Fruit fly (Drosophila melanogaster) whole organism, embryonic: Measurements from ENCODE around the gene CG14104.

Source experiments
- Abd-B ChIP-seq: fragments of 200-800 bp; sonication (Bioruptor generic); optimal IDR thresholded peaks from 2 replicates; lab custom pipeline; 2018; ENCODE audit warnings: missing biosample characterization, mild to moderate bottlenecking, missing genetic modification characterization, moderate library complexity
- Ada2b ChIP-seq: fragments of 200-800 bp; sonication (Bioruptor generic); IDR thresholded peaks from 2 replicates; pipeline ENCODE4 v1.3.6; 2022; ENCODE audit warnings: missing biosample characterization, missing genetic modification characterization
- Asciz ChIP-seq: fragments of 200-800 bp; sonication (Bioruptor generic); optimal IDR thresholded peaks from 2 replicates; lab custom pipeline; 2017; ENCODE audit warnings: missing biosample characterization, mild to moderate bottlenecking, missing genetic modification characterization, missing genetic modification reagents
- Atf6 ChIP-seq: fragments of 200-800 bp; sonication (Bioruptor generic); IDR thresholded peaks from 2 replicates; pipeline ENCODE4 v1.3.6; 2022; ENCODE audit warnings: missing biosample characterization, missing genetic modification characterization
- B-H1 ChIP-seq: fragments of 200-800 bp; sonication (Bioruptor generic); IDR thresholded peaks from 3 replicates; pipeline ENCODE4 v1.3.6; 2022; ENCODE audit warnings: missing biosample characterization, missing genetic modification characterization
- CG1024 ChIP-seq: fragments of 200-800 bp; sonication (Bioruptor generic); IDR thresholded peaks from 2 replicates; pipeline ENCODE4 v1.3.6; 2022; ENCODE audit warnings: missing biosample characterization, missing genetic modification characterization
- CG10321 ChIP-seq: fragments of 200-800 bp; sonication (Bioruptor generic); IDR thresholded peaks from 2 replicates; pipeline ENCODE4 v1.3.6; 2022; ENCODE audit warnings: missing biosample characterization, missing genetic modification characterization
- CG10366 ChIP-seq: fragments of 200-800 bp; sonication (Bioruptor generic); IDR thresholded peaks from 2 replicates; pipeline ENCODE4 v1.3.6; 2022; ENCODE audit warnings: missing biosample characterization, missing genetic modification characterization
- CG10431 ChIP-seq: fragments of 200-800 bp; sonication (Bioruptor generic); optimal IDR thresholded peaks from 3 replicates; lab custom pipeline; 2018; ENCODE audit warnings: missing biosample characterization, mild to moderate bottlenecking, missing genetic modification characterization
- CG10462 ChIP-seq: fragments of 200-800 bp; sonication (Bioruptor generic); optimal IDR thresholded peaks from 2 replicates; lab custom pipeline; 2016; ENCODE audit warnings: missing biosample characterization, missing genetic modification characterization
- CG13296 ChIP-seq: fragments of 200-800 bp; sonication (Bioruptor generic); optimal IDR thresholded peaks from 3 replicates; lab custom pipeline; 2018; ENCODE audit warnings: missing biosample characterization, mild to moderate bottlenecking, missing genetic modification characterization
- CG13894 ChIP-seq: fragments of 200-800 bp; sonication (Bioruptor generic); optimal IDR thresholded peaks from 3 replicates; lab custom pipeline; 2018; ENCODE audit warnings: missing biosample characterization, mild to moderate bottlenecking, missing genetic modification characterization, moderate library complexity
- CG18011 ChIP-seq: fragments of 200-800 bp; sonication (Bioruptor generic); optimal IDR thresholded peaks from 2 replicates; lab custom pipeline; 2017; ENCODE audit warnings: missing biosample characterization, missing genetic modification characterization, mild to moderate bottlenecking, moderate library complexity, missing genotype
- CG18599 ChIP-seq: fragments of 200-800 bp; sonication (Bioruptor generic); optimal IDR thresholded peaks from 3 replicates; lab custom pipeline; 2017; ENCODE audit warnings: missing biosample characterization, missing genetic modification characterization, mild to moderate bottlenecking, moderate library complexity, missing genetic modification reagents
- CG2120 ChIP-seq: fragments of 200-800 bp; sonication (Bioruptor generic); optimal IDR thresholded peaks from 3 replicates; lab custom pipeline; 2016; ENCODE audit warnings: missing biosample characterization, missing genetic modification characterization
- CG2202 ChIP-seq: fragments of 200-800 bp; sonication (Bioruptor generic); optimal IDR thresholded peaks from 2 replicates; lab custom pipeline; 2018; ENCODE audit warnings: missing biosample characterization, mild to moderate bottlenecking, missing genetic modification characterization
- CG2875 ChIP-seq: fragments of 200-800 bp; sonication (Bioruptor generic); optimal IDR thresholded peaks from 2 replicates; lab custom pipeline; 2017; ENCODE audit warnings: missing biosample characterization, mild to moderate bottlenecking, missing genetic modification characterization, missing genetic modification reagents
- CG30403 ChIP-seq: fragments of 200-800 bp; sonication (Bioruptor generic); optimal IDR thresholded peaks from 3 replicates; lab custom pipeline; 2016; ENCODE audit warnings: missing biosample characterization, missing genetic modification characterization
- CG34422 ChIP-seq: fragments of 200-800 bp; sonication (Bioruptor generic); IDR thresholded peaks from 3 replicates; pipeline ENCODE4 v1.3.6; 2022; ENCODE audit warnings: missing biosample characterization, missing genetic modification characterization
- CG5180 ChIP-seq: fragments of 200-800 bp; sonication (Bioruptor generic); optimal IDR thresholded peaks from 3 replicates; lab custom pipeline; 2017; ENCODE audit warnings: missing biosample characterization, missing genetic modification characterization, mild to moderate bottlenecking, moderate library complexity, missing genetic modification reagents
- CG6175 ChIP-seq: fragments of 200-800 bp; sonication (Bioruptor generic); IDR thresholded peaks from 3 replicates; pipeline ENCODE4 v1.3.6; 2022; ENCODE audit warnings: missing biosample characterization, missing genetic modification characterization
- CG7963 ChIP-seq: fragments of 200-800 bp; sonication (Bioruptor generic); IDR thresholded peaks from 3 replicates; pipeline ENCODE4 v1.3.6; 2022; ENCODE audit warnings: missing biosample characterization, missing genetic modification characterization; ENCODE audit not compliant: partially characterized antibody
- CG8281 ChIP-seq: fragments of 200-800 bp; sonication (Bioruptor generic); optimal IDR thresholded peaks from 2 replicates; lab custom pipeline; 2018; ENCODE audit warnings: missing biosample characterization, mild to moderate bottlenecking, missing genetic modification characterization, moderate library complexity
- CG8478 ChIP-seq: fragments of >200 bp; optimal IDR thresholded peaks from 2 replicates; lab custom pipeline; 2018
- CG9437 ChIP-seq: fragments of 200-800 bp; sonication (Bioruptor generic); optimal IDR thresholded peaks from 2 replicates; lab custom pipeline; 2018; ENCODE audit warnings: missing biosample characterization, mild to moderate bottlenecking, missing genetic modification characterization
- Dref ChIP-seq: fragments of 200-800 bp; sonication (Bioruptor generic); IDR thresholded peaks from 2 replicates; pipeline ENCODE4 v1.3.6; 2022; ENCODE audit warnings: missing biosample characterization, missing genetic modification characterization
- E2f2 ChIP-seq: fragments of 200-800 bp; sonication (Bioruptor generic); IDR thresholded peaks from 2 replicates; pipeline ENCODE4 v1.3.6; 2022; ENCODE audit warnings: missing biosample characterization, missing genetic modification characterization
- Elba2 ChIP-seq: fragments of 200-800 bp; sonication (Bioruptor generic); optimal IDR thresholded peaks from 3 replicates; lab custom pipeline; 2016; ENCODE audit warnings: missing biosample characterization, missing genetic modification characterization
- Gsc ChIP-seq: fragments of 200-800 bp; sonication (Bioruptor generic); IDR thresholded peaks from 2 replicates; pipeline ENCODE4 v1.3.6; 2022; ENCODE audit warnings: missing biosample characterization, missing genetic modification characterization
- HLH3B ChIP-seq: fragments of 200-800 bp; sonication (Bioruptor generic); IDR thresholded peaks from 2 replicates; pipeline ENCODE4 v1.3.6; 2022; ENCODE audit warnings: missing biosample characterization, missing genetic modification characterization
- HLH4C ChIP-seq: fragments of 200-800 bp; sonication (Bioruptor generic); IDR thresholded peaks from 3 replicates; pipeline ENCODE4 v1.3.6; 2022; ENCODE audit warnings: missing biosample characterization, missing genetic modification characterization; ENCODE audit not compliant: partially characterized antibody
- Kr ChIP-seq: fragments of 200-800 bp; sonication (Bioruptor generic); optimal IDR thresholded peaks from 2 replicates; lab custom pipeline; 2017; ENCODE audit warnings: missing biosample characterization, mild to moderate bottlenecking, missing genetic modification characterization
- Lim3 ChIP-seq: fragments of 200-800 bp; sonication (Bioruptor generic); IDR thresholded peaks from 2 replicates; pipeline ENCODE4 v1.3.6; 2022; ENCODE audit warnings: missing biosample characterization, missing genetic modification characterization
- Max ChIP-seq: fragments of 200-800 bp; sonication (Bioruptor generic); optimal IDR thresholded peaks from 2 replicates; lab custom pipeline; 2016; ENCODE audit warnings: missing biosample characterization, mild to moderate bottlenecking, missing genetic modification characterization
- NC2β ChIP-seq: fragments of 200-800 bp; sonication (Bioruptor generic); optimal IDR thresholded peaks from 2 replicates; lab custom pipeline; 2016; ENCODE audit warnings: missing biosample characterization, missing genetic modification characterization
- Nf-YC ChIP-seq: fragments of 200-800 bp; optimal IDR thresholded peaks from 3 replicates; lab custom pipeline; 2019; ENCODE audit warnings: missing biosample characterization, mild to moderate bottlenecking, missing genetic modification characterization, moderate library complexity
- PHDP ChIP-seq: fragments of 200-800 bp; sonication (Bioruptor generic); optimal IDR thresholded peaks from 3 replicates; lab custom pipeline; 2018; ENCODE audit warnings: missing biosample characterization, mild to moderate bottlenecking, missing genetic modification characterization, moderate library complexity
- Scr ChIP-seq: fragments of 200-800 bp; sonication (Bioruptor generic); IDR thresholded peaks from 2 replicates; pipeline ENCODE4 v1.3.6; 2022; ENCODE audit warnings: missing biosample characterization, missing genetic modification characterization; ENCODE audit not compliant: partially characterized antibody
- Ssrp ChIP-seq: fragments of 200-800 bp; sonication (Bioruptor generic); optimal IDR thresholded peaks from 2 replicates; lab custom pipeline; 2018; ENCODE audit warnings: missing biosample characterization, mild to moderate bottlenecking, missing genetic modification characterization, moderate library complexity
- Taf1 ChIP-seq: fragments of 200-800 bp; sonication (Bioruptor generic); IDR thresholded peaks from 2 replicates; pipeline ENCODE4 v1.3.6; 2022; ENCODE audit warnings: missing biosample characterization, missing genetic modification characterization
- ab ChIP-seq: fragments of 200-800 bp; sonication (Bioruptor generic); optimal IDR thresholded peaks from 2 replicates; lab custom pipeline; 2016; ENCODE audit warnings: missing biosample characterization, missing genetic modification characterization
- chn ChIP-seq: fragments of 200-800 bp; sonication (Bioruptor generic); optimal IDR thresholded peaks from 2 replicates; lab custom pipeline; 2016; ENCODE audit warnings: missing biosample characterization, missing genetic modification characterization
- crol ChIP-seq: fragments of 200-800 bp; sonication (Bioruptor generic); IDR thresholded peaks from 2 replicates; pipeline ENCODE4 v1.3.6; 2022; ENCODE audit warnings: missing biosample characterization, missing genetic modification characterization
- dmrt99B ChIP-seq: fragments of 200-800 bp; sonication (Bioruptor generic); optimal IDR thresholded peaks from 2 replicates; lab custom pipeline; 2018; ENCODE audit warnings: missing biosample characterization, mild to moderate bottlenecking, missing genetic modification characterization, moderate library complexity
- esg ChIP-seq: fragments of 200-800 bp; sonication (Bioruptor generic); conservative IDR thresholded peaks from 2 replicates; pipeline ENCODE4 v1.3.6; 2022; ENCODE audit warnings: missing biosample characterization, missing genetic modification characterization
- fd3F ChIP-seq: fragments of 200-800 bp; sonication (Bioruptor generic); optimal IDR thresholded peaks from 2 replicates; lab custom pipeline; 2018; ENCODE audit warnings: missing biosample characterization, mild to moderate bottlenecking, missing genetic modification characterization, moderate library complexity
- gcm ChIP-seq: fragments of 200-800 bp; sonication (Bioruptor generic); optimal IDR thresholded peaks from 2 replicates; lab custom pipeline; 2019; ENCODE audit warnings: missing biosample characterization, mild to moderate bottlenecking, missing genetic modification characterization, moderate library complexity
- gsb ChIP-seq: fragments of 200-800 bp; sonication (Bioruptor generic); IDR thresholded peaks from 2 replicates; pipeline ENCODE4 v1.3.6; 2022; ENCODE audit warnings: missing biosample characterization, missing genetic modification characterization
- jigr1 ChIP-seq: fragments of 200-800 bp; sonication (Bioruptor generic); IDR thresholded peaks from 3 replicates; pipeline ENCODE4 v1.3.6; 2022; ENCODE audit warnings: missing biosample characterization, missing genetic modification characterization
- kni ChIP-seq: fragments of 200-800 bp; sonication (Bioruptor generic); optimal IDR thresholded peaks from 3 replicates; lab custom pipeline; 2017; ENCODE audit warnings: mild to moderate bottlenecking, missing biosample characterization, missing genetic modification reagents, missing genetic modification characterization
- lmd ChIP-seq: fragments of 200-800 bp; sonication (Bioruptor generic); IDR thresholded peaks from 2 replicates; pipeline ENCODE4 v1.3.6; 2022; ENCODE audit warnings: missing biosample characterization, missing genetic modification characterization
- repo ChIP-seq: fragments of 200-800 bp; sonication (Bioruptor generic); optimal IDR thresholded peaks from 2 replicates; lab custom pipeline; 2016; ENCODE audit warnings: missing biosample characterization, missing genetic modification characterization
- ro ChIP-seq: fragments of 200-800 bp; sonication (Bioruptor generic); IDR thresholded peaks from 2 replicates; pipeline ENCODE4 v1.3.6; 2022; ENCODE audit warnings: missing biosample characterization, missing genetic modification characterization

CG14104 gene

DNA sequence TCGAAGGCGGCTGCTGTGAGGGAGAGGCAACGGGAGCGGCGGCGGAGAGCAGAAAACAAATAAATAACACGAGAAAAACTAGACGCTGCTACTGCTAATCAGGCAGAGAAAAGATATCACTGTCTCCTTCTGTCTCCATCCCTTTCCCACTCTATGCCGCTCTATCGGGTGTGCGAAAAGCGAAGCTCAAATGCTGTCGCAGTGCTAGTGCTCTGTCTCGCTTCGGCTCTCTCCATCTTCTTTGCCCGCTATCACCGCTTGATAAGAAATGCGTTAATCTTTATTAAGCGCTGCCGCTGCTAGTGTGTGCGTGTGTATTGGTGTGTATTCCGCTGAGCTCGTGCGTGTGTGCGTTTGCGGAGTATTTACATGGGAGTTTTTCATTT is 15.3 kb downstream of the CG14104 start (continued):
- TF ChIP-seq HLH4C (GFP tag; lab: Robert Waterston, UW) (no peak), Scr (GFP tag; lab: Robert Waterston, UW) (peak; percentile 44), Dref (GFP tag; lab: Robert Waterston, UW) (no peak), CG34422 (GFP tag; lab: Robert Waterston, UW) (peak; percentile 36; the same call in 1 of the 3 replicates), Elba2 (no peak), crol (GFP tag; lab: Robert Waterston, UW) (peak; percentile 86), CG30403 (GFP tag; lab: Kevin White, UChicago) (no peak), Gsc (no peak), CG8478 (lab: Kevin White, UChicago) (no peak), kni (GFP tag; lab: Kevin White, UChicago) (peak; percentile 89), CG2875 (no peak), PHDP (tag; lab: Kevin White, UChicago) (no peak), Lim3 (no peak), CG13296 (GFP tag; lab: Kevin White, UChicago) (no peak), Ssrp (tag; lab: Kevin White, UChicago) (no peak), CG9437 (GFP tag; lab: Kevin White, UChicago) (no peak), CG18011 (GFP tag; lab: Kevin White, UChicago) (no peak), E2f2 (GFP tag; lab: Robert Waterston, UW) (no peak), gcm (peak; percentile 6), CG10462 (GFP tag; lab: Kevin White, UChicago) (no peak), Kr (GFP tag; lab: Kevin White, UChicago) (no peak), CG6175 (GFP tag; lab: Robert Waterston, UW) (no peak), esg (GFP tag; lab: Robert Waterston, UW) (no peak), ab (no peak), Abd-B (GFP tag; lab: Kevin White, UChicago) (peak; percentile 35), Atf6 (peak; percentile 68), B-H1 (GFP tag; lab: Robert Waterston, UW) (no peak), Ada2b (GFP tag; lab: Robert Waterston, UW) (no peak), CG18599 (GFP tag; lab: Kevin White, UChicago) (peak; percentile 54), CG10431 (peak; percentile 92), chn (GFP tag; lab: Kevin White, UChicago) (no peak), dmrt99B (no peak), CG2202 (tag; lab: Kevin White, UChicago) (no peak), lmd (GFP tag; lab: Robert Waterston, UW) (no peak), jigr1 (GFP tag; lab: Robert Waterston, UW) (no peak), CG10366 (GFP tag; lab: Robert Waterston, UW) (no peak), HLH3B (GFP tag; lab: Robert Waterston, UW) (no peak), CG8281 (tag; lab: Kevin White, UChicago) (no peak), gsb (no peak), ro (GFP tag; lab: Robert Waterston, UW) (no peak), Max (GFP tag; lab: Kevin White, UChicago) (no peak), Taf1 (GFP tag; lab: Robert Waterston, UW) (no peak), CG2120 (no peak), CG13894 (tag; lab: Kevin White, UChicago) (peak; percentile 49), CG10321 (GFP tag; lab: Robert Waterston, UW) (peak; percentile 83), CG1024 (GFP tag; lab: Robert Waterston, UW) (no peak), Asciz (GFP tag; lab: Kevin White, UChicago) (no peak), repo (GFP tag; lab: Kevin White, UChicago) (no peak), CG7963 (GFP tag; lab: Robert Waterston, UW) (no peak), CG5180 (GFP tag; lab: Kevin White, UChicago) (peak; percentile 32), Nf-YC (no peak), fd3F (GFP tag; lab: Kevin White, UChicago) (no peak), NC2β (GFP tag; lab: Kevin White, UChicago) (no peak)
